Fruit fly (Drosophila melanogaster) whole organism, embryonic: ENCODE measurements around the gene SkpC.

ENCODE experiments used
- Adf1 ChIP-seq: fragments of 200-800 bp; sonication (Bioruptor generic); IDR thresholded peaks from 2 replicates; pipeline ENCODE4 v1.3.6; 2022; ENCODE audit warnings: missing biosample characterization, missing genetic modification characterization
- Bgb ChIP-seq: fragments of 200-800 bp; sonication (Bioruptor generic); IDR thresholded peaks from 2 replicates; pipeline ENCODE4 v1.3.6; 2022; ENCODE audit warnings: missing biosample characterization, missing genetic modification characterization; ENCODE audit not compliant: partially characterized antibody
- CG13123 ChIP-seq: fragments of 200-800 bp; sonication (Bioruptor generic); optimal IDR thresholded peaks from 2 replicates; lab custom pipeline; 2016; ENCODE audit warnings: missing biosample characterization, missing genetic modification characterization
- CG13775 ChIP-seq: fragments of 200-800 bp; sonication (Bioruptor generic); optimal IDR thresholded peaks from 3 replicates; lab custom pipeline; 2017; ENCODE audit warnings: missing biosample characterization, mild to moderate bottlenecking, missing genetic modification characterization
- CG13894 ChIP-seq: fragments of 200-800 bp; sonication (Bioruptor generic); optimal IDR thresholded peaks from 3 replicates; lab custom pipeline; 2018; ENCODE audit warnings: missing biosample characterization, mild to moderate bottlenecking, missing genetic modification characterization, moderate library complexity
- CG14860 ChIP-seq: fragments of 200-800 bp; sonication (Bioruptor generic); IDR thresholded peaks from 3 replicates; pipeline ENCODE4 v1.3.6; 2022; ENCODE audit warnings: missing biosample characterization, missing genetic modification characterization; ENCODE audit not compliant: partially characterized antibody
- CG17359 ChIP-seq: fragments of 200-800 bp; sonication (Bioruptor generic); optimal IDR thresholded peaks from 3 replicates; lab custom pipeline; 2018; ENCODE audit warnings: missing biosample characterization, mild to moderate bottlenecking, missing genetic modification characterization, moderate library complexity
- CG17829 ChIP-seq: fragments of 200-800 bp; optimal IDR thresholded peaks from 2 replicates; lab custom pipeline; 2019; ENCODE audit warnings: missing biosample characterization, mild to moderate bottlenecking, missing genetic modification characterization, moderate library complexity
- CG18476 ChIP-seq: fragments of 200-800 bp; sonication (Bioruptor generic); optimal IDR thresholded peaks from 2 replicates; lab custom pipeline; 2016; ENCODE audit warnings: missing biosample characterization, mild to moderate bottlenecking, missing genetic modification characterization
- CG30403 ChIP-seq: fragments of 200-800 bp; sonication (Bioruptor generic); optimal IDR thresholded peaks from 3 replicates; lab custom pipeline; 2016; ENCODE audit warnings: missing biosample characterization, missing genetic modification characterization
- CG34422 ChIP-seq: fragments of 200-800 bp; sonication (Bioruptor generic); IDR thresholded peaks from 3 replicates; pipeline ENCODE4 v1.3.6; 2022; ENCODE audit warnings: missing biosample characterization, missing genetic modification characterization
- CG3847 ChIP-seq: fragments of 200-800 bp; sonication (Bioruptor generic); IDR thresholded peaks from 2 replicates; pipeline ENCODE4 v1.3.6; 2022; ENCODE audit warnings: missing biosample characterization, missing genetic modification characterization
- CG4328 ChIP-seq: fragments of 200-800 bp; sonication (Bioruptor generic); optimal IDR thresholded peaks from 3 replicates; lab custom pipeline; 2017; ENCODE audit warnings: missing biosample characterization, missing genetic modification reagents, missing genetic modification characterization
- CG4404 ChIP-seq: fragments of 200-800 bp; sonication (Bioruptor generic); IDR thresholded peaks from 2 replicates; pipeline ENCODE4 v1.3.6; 2022; ENCODE audit warnings: missing biosample characterization, missing genetic modification characterization
- CG4424 ChIP-seq: fragments of 200-800 bp; sonication (Bioruptor generic); optimal IDR thresholded peaks from 3 replicates; lab custom pipeline; 2016; ENCODE audit warnings: missing biosample characterization, missing genetic modification characterization
- CG5245 ChIP-seq: fragments of 200-800 bp; sonication (Bioruptor generic); optimal IDR thresholded peaks from 3 replicates; lab custom pipeline; 2016; ENCODE audit warnings: missing biosample characterization, missing genetic modification characterization
- CG7271 ChIP-seq: fragments of 200-800 bp; sonication (Bioruptor generic); optimal IDR thresholded peaks from 2 replicates; lab custom pipeline; 2018; ENCODE audit warnings: missing biosample characterization, mild to moderate bottlenecking, missing genetic modification characterization, moderate library complexity
- CG7357 ChIP-seq: fragments of 200-800 bp; sonication (Bioruptor generic); IDR thresholded peaks from 3 replicates; pipeline ENCODE4 v1.3.6; 2022; ENCODE audit warnings: missing biosample characterization, missing genetic modification characterization
- CG7786 ChIP-seq: fragments of 200-800 bp; sonication (Bioruptor generic); optimal IDR thresholded peaks from 2 replicates; lab custom pipeline; 2016; ENCODE audit warnings: missing biosample characterization, missing genetic modification characterization
- CG7839 ChIP-seq: fragments of 200-800 bp; sonication (Bioruptor generic); optimal IDR thresholded peaks from 3 replicates; lab custom pipeline; 2018; ENCODE audit warnings: missing biosample characterization, mild to moderate bottlenecking, missing genetic modification characterization, moderate library complexity
- Chrac-16 ChIP-seq: fragments of 200-800 bp; sonication (Bioruptor generic); optimal IDR thresholded peaks from 3 replicates; lab custom pipeline; 2016; ENCODE audit warnings: missing biosample characterization, missing genetic modification characterization
- Dip2 ChIP-seq: fragments of 200-800 bp; sonication (Bioruptor generic); IDR thresholded peaks from 2 replicates; pipeline ENCODE4 v1.3.6; 2022; ENCODE audit warnings: missing biosample characterization, missing genetic modification characterization
- Doc2 ChIP-seq: fragments of 200-800 bp; sonication (Bioruptor generic); IDR thresholded peaks from 2 replicates; pipeline ENCODE4 v1.3.6; 2022; ENCODE audit warnings: missing biosample characterization, missing genetic modification characterization
- Dref ChIP-seq: fragments of 200-800 bp; sonication (Bioruptor generic); IDR thresholded peaks from 2 replicates; pipeline ENCODE4 v1.3.6; 2022; ENCODE audit warnings: missing biosample characterization, missing genetic modification characterization
- Hsf ChIP-seq: fragments of 200-800 bp; sonication (Bioruptor generic); optimal IDR thresholded peaks from 3 replicates; lab custom pipeline; 2016; ENCODE audit warnings: missing biosample characterization, missing genetic modification characterization
- MESR4 ChIP-seq: fragments of 200-800 bp; sonication (Bioruptor generic); optimal IDR thresholded peaks from 2 replicates; lab custom pipeline; 2018; ENCODE audit warnings: missing biosample characterization, mild to moderate bottlenecking, missing genetic modification characterization, moderate library complexity
- Meics ChIP-seq: fragments of 200-800 bp; sonication (Bioruptor generic); optimal IDR thresholded peaks from 2 replicates; lab custom pipeline; 2017; ENCODE audit warnings: missing biosample characterization, mild to moderate bottlenecking, missing genetic modification characterization
- Side ChIP-seq: fragments of 200-800 bp; sonication (Bioruptor generic); optimal IDR thresholded peaks from 2 replicates; lab custom pipeline; 2016; ENCODE audit warnings: missing biosample characterization, missing genetic modification characterization
- Spps ChIP-seq: fragments of 200-800 bp; sonication (Bioruptor generic); optimal IDR thresholded peaks from 2 replicates; lab custom pipeline; 2018; ENCODE audit warnings: missing biosample characterization, mild to moderate bottlenecking, missing genetic modification characterization
- Sry-δ ChIP-seq: fragments of 200-800 bp; sonication (Bioruptor generic); optimal IDR thresholded peaks from 2 replicates; lab custom pipeline; 2016; ENCODE audit warnings: missing biosample characterization, missing genetic modification characterization
- btn ChIP-seq: fragments of 200-800 bp; sonication (Bioruptor generic); optimal IDR thresholded peaks from 2 replicates; lab custom pipeline; 2016; ENCODE audit warnings: missing biosample characterization, missing genetic modification characterization
- chif ChIP-seq, 2 experiments: fragments of 200-800 bp; sonication (Bioruptor generic); optimal IDR thresholded peaks; 3 replicates each; lab custom pipeline; 2016; ENCODE audit warnings: missing biosample characterization in 2 of 2, missing genetic modification characterization in 2 of 2
- da ChIP-seq: fragments of 200-800 bp; sonication (Bioruptor generic); optimal IDR thresholded peaks from 2 replicates; lab custom pipeline; 2016; ENCODE audit warnings: missing biosample characterization, missing genetic modification characterization
- dmrt11E ChIP-seq: fragments of 200-800 bp; sonication (Bioruptor generic); optimal IDR thresholded peaks from 3 replicates; lab custom pipeline; 2018; ENCODE audit warnings: missing biosample characterization, mild to moderate bottlenecking, missing genetic modification characterization, moderate library complexity
- dmrt99B ChIP-seq: fragments of 200-800 bp; sonication (Bioruptor generic); optimal IDR thresholded peaks from 2 replicates; lab custom pipeline; 2018; ENCODE audit warnings: missing biosample characterization, mild to moderate bottlenecking, missing genetic modification characterization, moderate library complexity
- eyg ChIP-seq: fragments of 200-800 bp; sonication (Bioruptor generic); optimal IDR thresholded peaks from 3 replicates; lab custom pipeline; 2016; ENCODE audit warnings: missing biosample characterization, missing genetic modification characterization
- gro ChIP-seq: fragments of 200-800 bp; sonication (Bioruptor generic); optimal IDR thresholded peaks from 2 replicates; lab custom pipeline; 2016; ENCODE audit warnings: missing biosample characterization, missing genetic modification characterization
- ham ChIP-seq: fragments of 200-800 bp; sonication (Bioruptor generic); IDR thresholded peaks from 2 replicates; pipeline ENCODE4 v1.3.6; 2022; ENCODE audit warnings: missing biosample characterization, missing genetic modification characterization
- kah ChIP-seq: fragments of 200-800 bp; sonication (Bioruptor generic); optimal IDR thresholded peaks from 2 replicates; lab custom pipeline; 2018; ENCODE audit warnings: missing biosample characterization, mild to moderate bottlenecking, missing genetic modification characterization
- kni ChIP-seq: fragments of 200-800 bp; sonication (Bioruptor generic); optimal IDR thresholded peaks from 3 replicates; lab custom pipeline; 2017; ENCODE audit warnings: mild to moderate bottlenecking, missing biosample characterization, missing genetic modification reagents, missing genetic modification characterization
- lola ChIP-seq, 3 experiments: fragments of >200 bp in 2 of 3; fragments of 200-800 bp in 1 of 3; sonication (Bioruptor generic) in 1 of 3; optimal IDR thresholded peaks; 2 replicates each; lab custom pipeline; 2017 to 2019; ENCODE audit warnings: missing biosample characterization in 3 of 3, missing genetic modification characterization in 3 of 3, mild to moderate bottlenecking in 1 of 3, moderate library complexity in 1 of 3
- org-1 ChIP-seq: fragments of 200-800 bp; sonication (Bioruptor generic); optimal IDR thresholded peaks from 2 replicates; lab custom pipeline; 2017; ENCODE audit warnings: missing biosample characterization, missing genetic modification characterization
- phol ChIP-seq: fragments of 200-800 bp; sonication (Bioruptor generic); optimal IDR thresholded peaks from 3 replicates; lab custom pipeline; 2018; ENCODE audit warnings: missing biosample characterization, mild to moderate bottlenecking, missing genetic modification characterization, moderate library complexity
- psq ChIP-seq: fragments of 200-800 bp; sonication (Bioruptor generic); optimal IDR thresholded peaks from 2 replicates; lab custom pipeline; 2017; ENCODE audit warnings: missing biosample characterization, missing genetic modification characterization
- pum ChIP-seq: fragments of 200-800 bp; sonication (Bioruptor generic); optimal IDR thresholded peaks from 2 replicates; lab custom pipeline; 2016; ENCODE audit warnings: missing biosample characterization, missing genetic modification characterization
- ranshi ChIP-seq: fragments of 200-800 bp; sonication (Bioruptor generic); IDR thresholded peaks from 2 replicates; pipeline ENCODE4 v1.3.6; 2022; ENCODE audit warnings: missing biosample characterization, missing genetic modification characterization
- row ChIP-seq: fragments of 200-800 bp; sonication (Bioruptor generic); IDR thresholded peaks from 3 replicates; pipeline ENCODE4 v1.3.6; 2022; ENCODE audit warnings: missing biosample characterization, missing genetic modification characterization
- sens-2 ChIP-seq: fragments of 200-800 bp; sonication (Bioruptor generic); IDR thresholded peaks from 2 replicates; pipeline ENCODE4 v1.3.6; 2022; ENCODE audit warnings: missing biosample characterization, missing genetic modification characterization
- sob ChIP-seq: fragments of 200-800 bp; sonication (Bioruptor generic); IDR thresholded peaks from 2 replicates; pipeline ENCODE4 v1.3.6; 2022; ENCODE audit warnings: missing biosample characterization, missing genetic modification characterization
- zf30C ChIP-seq: fragments of 200-800 bp; sonication (Bioruptor generic); optimal IDR thresholded peaks from 3 replicates; lab custom pipeline; 2018; ENCODE audit warnings: missing biosample characterization, mild to moderate bottlenecking, missing genetic modification characterization

Gene SkpC

DNA sequence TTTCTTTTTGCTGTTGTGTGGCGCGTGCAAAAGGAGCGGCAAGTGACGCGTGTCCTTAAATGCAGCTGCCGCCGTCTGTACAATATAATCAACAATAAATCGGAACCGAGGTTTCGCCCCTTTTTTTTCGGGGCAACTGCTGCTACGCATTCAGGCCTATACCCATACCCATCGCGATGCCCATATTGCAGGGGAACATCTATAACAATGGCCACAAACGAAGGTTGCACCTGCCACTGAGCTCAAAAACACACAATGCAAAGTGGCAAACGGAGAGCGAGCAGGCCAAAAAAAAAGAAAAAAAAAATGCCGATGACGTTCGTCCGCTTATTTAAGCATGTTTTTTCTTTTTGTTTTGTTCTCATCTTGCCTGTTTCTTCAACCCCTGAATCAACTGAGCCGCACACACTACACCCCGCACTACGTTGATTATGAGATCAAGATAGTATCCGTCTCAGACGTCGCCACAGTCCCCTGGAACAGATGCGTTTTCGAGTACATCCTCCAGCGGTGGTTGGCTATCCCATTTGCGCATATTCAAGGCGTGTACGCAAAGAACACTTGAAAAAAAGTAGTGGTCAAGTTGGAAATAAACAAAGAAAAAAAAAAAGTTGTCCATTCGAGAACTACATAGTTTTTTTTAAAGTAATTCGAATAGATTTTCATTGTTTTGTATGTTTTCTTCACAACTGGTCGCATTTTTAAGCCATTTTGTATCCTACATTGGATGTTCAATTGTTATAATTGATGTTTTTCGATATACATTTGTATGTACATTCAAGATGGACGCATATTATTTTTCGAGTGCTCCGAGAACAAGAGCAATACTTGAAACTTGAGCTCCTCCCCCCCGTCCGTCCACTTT, 26.8 kb downstream of the SkpC start:
- TF ChIP-seq Dip2 (GFP tag; lab: Robert Waterston, UW) (no peak), zf30C (GFP tag; lab: Kevin White, UChicago) (peak; percentile 91), Meics (GFP tag; lab: Kevin White, UChicago) (no peak), row (GFP tag; lab: Robert Waterston, UW) (peak; percentile 39), dmrt99B (tag; lab: Kevin White, UChicago) (peak; percentile 26), CG14860 (GFP tag; lab: Robert Waterston, UW) (no peak), dmrt11E (tag; lab: Kevin White, UChicago) (peak; percentile 49), CG30403 (peak; percentile 8), CG5245 (GFP tag; lab: Kevin White, UChicago) (no peak), org-1 (GFP tag; lab: Kevin White, UChicago) (peak; percentile 13), da (no peak), CG4424 (GFP tag; lab: Kevin White, UChicago) (peak; percentile 24), CG18476 (GFP tag; lab: Kevin White, UChicago) (no peak), eyg (no peak), MESR4 (GFP tag; lab: Kevin White, UChicago) (no peak), CG4328 (no peak), Hsf (GFP tag; lab: Kevin White, UChicago) (peak; percentile 14), CG7357 (GFP tag; lab: Robert Waterston, UW) (no peak), Bgb (GFP tag; lab: Robert Waterston, UW) (no peak), CG34422 (GFP tag; lab: Robert Waterston, UW) (no peak), chif (GFP tag; optimal IDR thresholded peaks at IDR 0.05; lab: Kevin White, UChicago) (peak in 1 of 2 experiments; percentile 35), pum (no peak), CG7786 (GFP tag; lab: Kevin White, UChicago) (no peak), Sry-δ (GFP tag; lab: Kevin White, UChicago) (no peak), kah (GFP tag; lab: Kevin White, UChicago) (no peak), CG17829 (tag; lab: Kevin White, UChicago) (peak; percentile 26), sens-2 (GFP tag; lab: Robert Waterston, UW) (no peak), CG17359 (tag; lab: Kevin White, UChicago) (peak; percentile 43), kni (GFP tag; lab: Kevin White, UChicago) (peak; percentile 35), CG7839 (tag; lab: Kevin White, UChicago) (peak; percentile 9), CG13123 (GFP tag; lab: Kevin White, UChicago) (no peak), Doc2 (GFP tag; lab: Robert Waterston, UW) (no peak), CG13775 (peak; percentile 22), CG4404 (0 out of 2 replicates have a peak, but pooled peaks have one; percentile 28), gro (GFP tag; lab: Kevin White, UChicago) (no peak), Adf1 (GFP tag; lab: Robert Waterston, UW) (no peak), btn (GFP tag; lab: Kevin White, UChicago) (no peak), sob (GFP tag; lab: Robert Waterston, UW) (no peak), CG7271 (tag; lab: Kevin White, UChicago) (no peak), Dref (GFP tag; lab: Robert Waterston, UW) (no peak), Chrac-16 (peak; percentile 9), ham (no peak), Side (GFP tag; lab: Kevin White, UChicago) (no peak), ranshi (GFP tag; lab: Robert Waterston, UW) (no peak), phol (tag; lab: Kevin White, UChicago) (peak; percentile 47), CG13894 (tag; lab: Kevin White, UChicago) (no peak), psq (GFP tag; lab: Kevin White, UChicago) (no peak), lola (GFP tag; optimal IDR thresholded peaks at IDR 0.05; lab: Kevin White, UChicago) (peak in 1 of 3 experiments; percentile 65), Spps (no peak), CG3847 (GFP tag; lab: Robert Waterston, UW) (no peak)
